Worm (Caenorhabditis elegans) whole organism, L2 larva: ENCODE measurements around the gene ZK1248.19.

Experiments used
- ZK546.5 ChIP-seq: sonication (generic microtip); optimal IDR thresholded peaks from 2 replicates; lab custom pipeline; 2017; ENCODE audit warnings: missing biosample characterization, missing genetic modification characterization
- ceh-82 ChIP-seq: fragments of 150-350 bp; optimal IDR thresholded peaks from 2 replicates; lab custom pipeline; 2014; ENCODE audit warnings: missing biosample characterization, missing genetic modification characterization
- fos-1 ChIP-seq: fragments of 150-350 bp; optimal IDR thresholded peaks from 2 replicates; lab custom pipeline; 2014; ENCODE audit warnings: missing biosample characterization, missing genetic modification characterization
- lsy-2 ChIP-seq, 2 experiments: fragments of 150-350 bp in 1 of 2; sonication (generic microtip) in 1 of 2; optimal IDR thresholded peaks; 2 replicates each; lab custom pipeline; 2014 to 2017; ENCODE audit warnings: missing biosample characterization in 2 of 2, missing genetic modification characterization in 2 of 2
- nhr-11 ChIP-seq: fragments of 150-350 bp; optimal IDR thresholded peaks from 2 replicates; lab custom pipeline; 2014; ENCODE audit warnings: missing biosample characterization, missing genetic modification characterization
- nhr-12 ChIP-seq: fragments of 150-350 bp; optimal IDR thresholded peaks from 2 replicates; lab custom pipeline; 2014; ENCODE audit warnings: missing biosample characterization, missing genetic modification characterization
- nhr-237 ChIP-seq: fragments of 150-350 bp; optimal IDR thresholded peaks from 2 replicates; lab custom pipeline; 2014; ENCODE audit warnings: missing biosample characterization, missing genetic modification characterization
- nhr-25 ChIP-seq: fragments of 150-350 bp; sonication (generic microtip); optimal IDR thresholded peaks from 3 replicates; lab custom pipeline; 2014; ENCODE audit warnings: missing biosample characterization, missing genetic modification characterization
- unc-62 ChIP-seq: fragments of 150-350 bp; optimal IDR thresholded peaks from 2 replicates; lab custom pipeline; 2014; ENCODE audit warnings: missing biosample characterization, missing genetic modification reagents, missing genetic modification characterization
- ztf-1 ChIP-seq: fragments of 200-800 bp; sonication (Bioruptor generic); conservative IDR thresholded peaks from 2 replicates; pipeline ENCODE4 v1.3.6; 2022; ENCODE audit warnings: missing genetic modification characterization, missing compliant biosample characterization
- ztf-11 ChIP-seq: sonication (generic microtip); optimal IDR thresholded peaks from 2 replicates; lab custom pipeline; 2017; ENCODE audit warnings: missing biosample characterization, missing genetic modification characterization
- ztf-4 ChIP-seq: fragments of 150-350 bp; optimal IDR thresholded peaks from 2 replicates; lab custom pipeline; 2014; ENCODE audit warnings: missing biosample characterization, missing genetic modification characterization

DNA sequence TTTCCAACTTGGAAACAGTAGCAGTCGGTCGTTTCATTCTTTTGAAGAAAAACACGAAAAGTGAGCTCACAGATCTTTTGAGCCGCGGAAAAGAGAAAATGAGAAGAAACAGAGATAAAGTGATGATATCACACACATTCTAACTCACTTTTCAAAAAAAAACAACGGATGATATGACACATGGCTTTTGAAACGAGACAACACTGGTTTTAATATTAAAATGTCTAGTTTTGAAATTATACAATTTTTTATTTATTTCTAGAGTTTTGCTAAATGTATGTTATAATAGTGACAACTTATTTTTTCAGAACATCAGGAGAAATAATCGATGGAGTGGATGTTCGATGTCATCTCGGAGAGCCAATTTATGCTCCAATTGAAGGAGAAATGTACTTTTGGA, 46.7 kb downstream of the ZK1248.19 start, which contains the start of gene K05F1.14:
- no peak for TF ChIP-seq ztf-1 (GFP tag; lab: Robert Waterston, UW)
- no peak for TF ChIP-seq nhr-12 (tag; lab: Kevin White, UChicago)
- TF ChIP-seq unc-62, result no peak
- no peak for TF ChIP-seq nhr-25
- no peak for TF ChIP-seq ztf-11 (tag; lab: Kevin White, UChicago)
- no peak for TF ChIP-seq ztf-4
- TF ChIP-seq fos-1 (tag; lab: Kevin White, UChicago), result no peak
- TF ChIP-seq ceh-82 (tag; lab: Kevin White, UChicago), result no peak
- no peak for TF ChIP-seq nhr-237 (tag; lab: Kevin White, UChicago)
- no peak for TF ChIP-seq nhr-11 (tag; lab: Kevin White, UChicago)
- no peak for TF ChIP-seq lsy-2 (tag; optimal IDR thresholded peaks at IDR 0.05; lab: Kevin White, UChicago)
- TF ChIP-seq ZK546.5 (tag; lab: Kevin White, UChicago), result no peak
